Fruit fly (Drosophila melanogaster): ENCODE data around the gene Ugt303A1.

Ugt303A1 gene

DNA sequence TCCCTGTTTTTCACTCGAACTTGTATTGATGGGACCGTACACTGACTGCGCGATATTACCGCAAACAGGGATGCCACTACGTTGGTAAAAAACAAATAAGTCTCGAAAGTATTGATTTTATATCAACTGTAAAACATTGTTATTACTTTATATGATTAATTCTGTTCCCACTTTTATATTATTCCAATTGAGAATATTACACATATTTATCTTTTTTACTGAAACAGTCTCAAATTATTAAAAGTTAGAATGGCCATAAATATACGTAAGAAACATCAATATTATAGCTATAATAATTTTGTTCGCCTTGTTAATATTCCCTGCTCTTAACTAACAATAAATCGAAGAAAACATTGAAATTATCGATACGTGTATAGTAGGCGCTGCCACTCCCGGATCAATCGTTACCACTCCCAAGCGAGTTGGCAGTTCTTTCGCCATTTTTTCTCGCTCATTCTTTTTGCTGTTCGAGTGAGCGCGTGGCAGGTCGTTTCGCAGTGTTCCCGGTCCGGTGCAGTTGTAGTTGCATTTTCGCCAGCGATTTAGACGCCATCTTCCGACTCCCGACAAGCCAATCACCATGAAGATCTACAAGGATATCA is 34.6 kb downstream of the Ugt303A1 start, which contains the start of the genes SdhC and Tctp (continued):
- no peak for TF ChIP-seq CG10959 (GFP tag; IDR thresholded peaks at IDR 0.05)
- TF ChIP-seq CG14050 (GFP tag; IDR thresholded peaks at IDR 0.05) = no peak
- no peak for TF ChIP-seq Hr39 (optimal IDR thresholded peaks at IDR 0.05)
- no peak for TF ChIP-seq CG14014 (GFP tag; IDR thresholded peaks at IDR 0.05)
- TF ChIP-seq CG7357 (GFP tag; IDR thresholded peaks at IDR 0.05) = no peak
- TF ChIP-seq Hr78 (GFP tag; optimal IDR thresholded peaks at IDR 0.05) = no peak
- TF ChIP-seq Deaf1 (tag; optimal IDR thresholded peaks at IDR 0.05) = no peak
- TF ChIP-seq pho (GFP tag; optimal IDR thresholded peaks at IDR 0.05) = peak; percentile 55
- TF ChIP-seq Ets65A (GFP tag) = peak; percentile 88
- TF ChIP-seq D19A (tag; optimal IDR thresholded peaks at IDR 0.05) = peak; percentile 6
- peak; percentile 20 for TF ChIP-seq Mad (GFP tag; optimal IDR thresholded peaks at IDR 0.05)
- no peak for TF ChIP-seq GATAe (GFP tag; conservative IDR thresholded peaks at IDR 0.05)
- TF ChIP-seq CG7745 (tag; optimal IDR thresholded peaks at IDR 0.05) = no peak
- TF ChIP-seq Camta (GFP tag; optimal IDR thresholded peaks at IDR 0.05) = peak; percentile 35
- TF ChIP-seq jing (GFP tag; optimal IDR thresholded peaks at IDR 0.05) = no peak
- peak; percentile 61 for TF ChIP-seq Xbp1 (GFP tag; optimal IDR thresholded peaks at IDR 0.05)
- TF ChIP-seq CG12155 (GFP tag; optimal IDR thresholded peaks at IDR 0.05) = peak; percentile 97
- peak; percentile 64 for TF ChIP-seq Scr (GFP tag; IDR thresholded peaks at IDR 0.05; ENCODE audit: partially characterized antibody)
- TF ChIP-seq CG16863 (GFP tag; optimal IDR thresholded peaks at IDR 0.05) = peak; percentile 49
- TF ChIP-seq CG12104 (GFP tag; optimal IDR thresholded peaks at IDR 0.05) = peak; percentile 40
- no peak for TF ChIP-seq prd (optimal IDR thresholded peaks at IDR 0.05)
- TF ChIP-seq prd (GFP tag; IDR thresholded peaks at IDR 0.05) = no peak
- TF ChIP-seq CG6689 (GFP tag; IDR thresholded peaks at IDR 0.05) = no peak
- TF ChIP-seq CHES-1-like (GFP tag; optimal IDR thresholded peaks at IDR 0.05) = peak; percentile 10
- TF ChIP-seq ro (GFP tag; IDR thresholded peaks at IDR 0.05) = no peak
- TF ChIP-seq insv (GFP tag; optimal IDR thresholded peaks at IDR 0.05) = peak in 1 of 2 experiments; percentile 15
- no peak for TF ChIP-seq emc (GFP tag; optimal IDR thresholded peaks at IDR 0.05)
- TF ChIP-seq inv (GFP tag; IDR thresholded peaks at IDR 0.05; ENCODE audit: partially characterized antibody) = peak; percentile 25; the same call in 1 of the 2 replicates
- no peak; the same call in 1 of the 2 replicates for TF ChIP-seq Xrp1 (GFP tag; IDR thresholded peaks at IDR 0.05)
- TF ChIP-seq Dad (GFP tag; optimal IDR thresholded peaks at IDR 0.05) = peak; percentile 9
- no peak for TF ChIP-seq ftz-f1 (GFP tag; optimal IDR thresholded peaks at IDR 0.05)
- no peak for TF ChIP-seq CG15479 (GFP tag; optimal IDR thresholded peaks at IDR 0.05)
- peak; percentile 15 for TF ChIP-seq D19B (GFP tag; optimal IDR thresholded peaks at IDR 0.05)
- TF ChIP-seq Lhr (GFP tag; optimal IDR thresholded peaks at IDR 0.05) = peak; percentile 58
- TF ChIP-seq ems (GFP tag; optimal IDR thresholded peaks at IDR 0.05) = no peak
- TF ChIP-seq B-H2 (GFP tag; optimal IDR thresholded peaks at IDR 0.05) = peak; percentile 61
- no peak for TF ChIP-seq CG1647 (GFP tag; optimal IDR thresholded peaks at IDR 0.05)
- TF ChIP-seq klu (GFP tag; IDR thresholded peaks at IDR 0.05) = no peak
- no peak for TF ChIP-seq CG31224 (GFP tag; IDR thresholded peaks at IDR 0.05)
- no peak for TF ChIP-seq sc (optimal IDR thresholded peaks at IDR 0.05)
- no peak for TF ChIP-seq sc (GFP tag; optimal IDR thresholded peaks at IDR 0.05)
- TF ChIP-seq CG12769 (tag; optimal IDR thresholded peaks at IDR 0.05) = peak; percentile 66
- no peak for TF ChIP-seq CG11723 (GFP tag; optimal IDR thresholded peaks at IDR 0.05)
- TF ChIP-seq CG30431 (GFP tag; optimal IDR thresholded peaks at IDR 0.05) = no peak
- TF ChIP-seq CG11560 (tag; IDR thresholded peaks at IDR 0.05) = no peak
- TF ChIP-seq gsb-n (tag; optimal IDR thresholded peaks at IDR 0.05) = peak; percentile 45
- TF ChIP-seq CG6254 (GFP tag; optimal IDR thresholded peaks at IDR 0.05) = no peak
- TF ChIP-seq pfk (GFP tag; optimal IDR thresholded peaks at IDR 0.05) = peak; percentile 27
- no peak for TF ChIP-seq Lpt (GFP tag; optimal IDR thresholded peaks at IDR 0.05)
- TF ChIP-seq usp (GFP tag; optimal IDR thresholded peaks at IDR 0.05) = no peak
- no peak for TF ChIP-seq dysf (GFP tag; IDR thresholded peaks at IDR 0.05)
- TF ChIP-seq CG3407 (GFP tag; optimal IDR thresholded peaks at IDR 0.05) = no peak
